Worm (Caenorhabditis elegans) whole organism, young adult: Measurements from ENCODE around the gene ccdc-149.

Source experiments
- cebp-1 ChIP-seq, 2 experiments: fragments of 200-800 bp in 1 of 2; sonication (Bioruptor generic) in 1 of 2; sonication (generic microtip) in 1 of 2; IDR thresholded peaks in 1 of 2; optimal IDR thresholded peaks in 1 of 2; 2 replicates each; pipeline versions ENCODE4 v1.3.6 to Lab custom; 2017 to 2022; ENCODE audit warnings: missing compliant biosample characterization in 2 of 2, missing genetic modification characterization in 2 of 2, mild to moderate bottlenecking in 1 of 2, missing genetic modification reagents in 1 of 2, moderate library complexity in 1 of 2
- mcd-1 ChIP-seq: fragments of 200-800 bp; sonication (Bioruptor generic); IDR thresholded peaks from 2 replicates; pipeline ENCODE4 v1.3.6; 2022; ENCODE audit warnings: missing genetic modification reagents, missing genetic modification characterization, missing compliant biosample characterization
- pha-4 ChIP-seq: fragments of 150-350 bp; sonication (generic microtip); optimal IDR thresholded peaks from 2 replicates; lab custom pipeline; 2014; ENCODE audit warnings: missing biosample characterization, missing genetic modification reagents, missing genetic modification characterization
- snpc-3.4 ChIP-seq: sonication (generic microtip); optimal IDR thresholded peaks from 2 replicates; lab custom pipeline; 2017; ENCODE audit warnings: missing genetic modification characterization, mild to moderate bottlenecking, missing compliant biosample characterization, antibody characterized with exemption, moderate library complexity, missing genotype, missing genetic modification reagents

- TF ChIP-seq pha-4 (tag; lab: Kevin White, UChicago) (no peak), snpc-3.4 (tag; lab: Kevin White, UChicago) (no peak), cebp-1 (GFP tag; IDR thresholded peaks at IDR 0.05; lab: Robert Waterston, UW) (no peak), cebp-1 (tag; optimal IDR thresholded peaks at IDR 0.05; lab: Kevin White, UChicago) (no peak), mcd-1 (GFP tag; lab: Robert Waterston, UW) (no peak)
Measured at ce11 chrX:11482134-11482533, 29.1 kb downstream of the ccdc-149 start.
